Fruit fly (Drosophila melanogaster): Measurements from ENCODE around the gene RpL36.

- TF ChIP-seq CTCF (optimal IDR thresholded peaks at IDR 0.05): peak in 1 of 2 experiments; percentile 43
- no peak for TF ChIP-seq CG8478 (optimal IDR thresholded peaks at IDR 0.05)
Observed at dm6 chrX:621132-621555, 8.1 kb downstream of the RpL36 start, which contains the start of the genes CG13365 and Vsp37A.
